Worm (Caenorhabditis elegans): ENCODE results near the gene srd-17.

- TF ChIP-seq ama-1 (optimal IDR thresholded peaks at IDR 0.05) (no peak), tbx-11 (GFP tag; IDR thresholded peaks at IDR 0.05) (no peak), flt-1 (GFP tag; IDR thresholded peaks at IDR 0.05) (no peak), hmg-4 (GFP tag; optimal IDR thresholded peaks at IDR 0.05) (no peak), hnd-1 (tag; optimal IDR thresholded peaks at IDR 0.05) (no peak), sea-1 (GFP tag; conservative IDR thresholded peaks at IDR 0.05) (no peak), ets-7 (tag; optimal IDR thresholded peaks at IDR 0.05) (no peak), ceh-13 (GFP tag; optimal IDR thresholded peaks at IDR 0.05) (no peak), tra-4 (tag; optimal IDR thresholded peaks at IDR 0.05) (no peak), aly-1 (tag; optimal IDR thresholded peaks at IDR 0.05) (no peak), B0310.2 (tag; optimal IDR thresholded peaks at IDR 0.05) (no peak)
These were observed 40.9 kb downstream of the srd-17 start, which contains the start of gene somi-1 for ce11 chrV:13391378-13392258.

All from whole organism, early embryonic.